Worm (Caenorhabditis elegans) whole organism, young adult: ENCODE data around the gene htp-1.

Source experiments
- B0035.1 ChIP-seq: sonication (generic microtip); optimal IDR thresholded peaks from 2 replicates; lab custom pipeline; 2016; ENCODE audit warnings: missing genetic modification characterization, mild to moderate bottlenecking, missing compliant biosample characterization, missing genotype, missing genetic modification reagents
- B0261.1 ChIP-seq: sonication (generic microtip); optimal IDR thresholded peaks from 2 replicates; lab custom pipeline; 2016; ENCODE audit warnings: mild to moderate bottlenecking, missing genetic modification characterization, moderate library complexity, missing compliant biosample characterization
- B0336.3 ChIP-seq: fragments of 200-800 bp; sonication (Bioruptor generic); IDR thresholded peaks from 2 replicates; pipeline ENCODE4 v1.3.6; 2022; ENCODE audit warnings: missing genetic modification characterization, missing compliant biosample characterization
- C17E4.6 ChIP-seq: fragments of 200-800 bp; sonication (Bioruptor generic); IDR thresholded peaks from 2 replicates; pipeline ENCODE4 v1.3.6; 2022; ENCODE audit warnings: missing genetic modification reagents, missing genetic modification characterization, missing compliant biosample characterization
- F10E7.11 ChIP-seq: sonication (generic microtip); optimal IDR thresholded peaks from 2 replicates; lab custom pipeline; 2017; ENCODE audit warnings: mild to moderate bottlenecking, missing genetic modification characterization, moderate library complexity, missing compliant biosample characterization
- F22D6.2 ChIP-seq: sonication (generic microtip); optimal IDR thresholded peaks from 2 replicates; lab custom pipeline; 2016; ENCODE audit warnings: mild to moderate bottlenecking, missing genetic modification characterization, missing compliant biosample characterization
- T07F8.4 ChIP-seq: sonication (generic microtip); optimal IDR thresholded peaks from 2 replicates; lab custom pipeline; 2016; ENCODE audit warnings: mild to moderate bottlenecking, missing genetic modification characterization, moderate library complexity, missing compliant biosample characterization
- Y67H2A.10 ChIP-seq: fragments of 200-800 bp; sonication (Bioruptor generic); conservative IDR thresholded peaks from 2 replicates; pipeline ENCODE4 v1.3.6; 2022; ENCODE audit warnings: missing genetic modification reagents, missing genetic modification characterization, missing compliant biosample characterization
- ZK185.1 ChIP-seq: sonication (generic microtip); optimal IDR thresholded peaks from 2 replicates; lab custom pipeline; 2016; ENCODE audit warnings: mild to moderate bottlenecking, missing genetic modification characterization, missing compliant biosample characterization; ENCODE audit not compliant: poor library complexity, severe bottlenecking
- ama-1 ChIP-seq, 3 experiments: fragments of 150-350 bp in 1 of 3; sonication (generic microtip) in 2 of 3; optimal IDR thresholded peaks; 2 replicates each; lab custom pipeline; 2014 to 2018; ENCODE audit warnings: missing biosample characterization in 2 of 3, missing genetic modification characterization in 2 of 3, missing genetic modification reagents in 2 of 3
- attf-6 ChIP-seq: fragments of 200-800 bp; sonication (Bioruptor generic); IDR thresholded peaks from 2 replicates; pipeline ENCODE4 v1.3.6; 2022; ENCODE audit warnings: missing genetic modification reagents, missing genetic modification characterization, missing compliant biosample characterization
- bed-1 ChIP-seq: fragments of 200-800 bp; sonication (Bioruptor generic); IDR thresholded peaks from 2 replicates; pipeline ENCODE4 v1.3.6; 2022; ENCODE audit warnings: missing genetic modification reagents, missing genetic modification characterization, missing compliant biosample characterization
- die-1 ChIP-seq: sonication (generic microtip); optimal IDR thresholded peaks from 2 replicates; lab custom pipeline; 2016; ENCODE audit warnings: missing genotype, mild to moderate bottlenecking, missing genetic modification characterization, missing compliant biosample characterization
- dox-1 ChIP-seq: fragments of 200-800 bp; sonication (Bioruptor generic); IDR thresholded peaks from 2 replicates; pipeline ENCODE4 v1.3.6; 2022; ENCODE audit warnings: missing genetic modification reagents, missing genetic modification characterization, missing compliant biosample characterization
- efl-1 ChIP-seq: fragments of 150-350 bp; optimal IDR thresholded peaks from 2 replicates; lab custom pipeline; 2014; ENCODE audit warnings: missing biosample characterization, missing genetic modification reagents, missing genetic modification characterization
- egl-44 ChIP-seq: fragments of 200-800 bp; sonication (Bioruptor generic); IDR thresholded peaks from 2 replicates; pipeline ENCODE4 v1.3.6; 2022; ENCODE audit warnings: missing genetic modification reagents, missing genetic modification characterization, missing compliant biosample characterization
- gei-17 ChIP-seq: fragments of 200-800 bp; sonication (Bioruptor generic); optimal IDR thresholded peaks from 2 replicates; lab custom pipeline; 2018; ENCODE audit warnings: mild to moderate bottlenecking, missing genetic modification characterization, missing compliant biosample characterization
- hlh-26 ChIP-seq: fragments of 200-800 bp; sonication (Bioruptor generic); conservative IDR thresholded peaks from 2 replicates; pipeline ENCODE4 v1.3.6; 2022; ENCODE audit warnings: missing genetic modification reagents, missing genetic modification characterization, missing compliant biosample characterization
- hmg-20 ChIP-seq: fragments of 200-800 bp; sonication (Bioruptor generic); IDR thresholded peaks from 2 replicates; pipeline ENCODE4 v1.3.6; 2022; ENCODE audit warnings: missing genetic modification reagents, missing genetic modification characterization, missing compliant biosample characterization
- lin-35 ChIP-seq, 3 experiments: fragments of 150-350 bp in 2 of 3; sonication (generic microtip) in 1 of 3; optimal IDR thresholded peaks; 2 replicates each; lab custom pipeline; 2014 to 2018; ENCODE audit warnings: missing biosample characterization in 3 of 3, missing genetic modification characterization in 3 of 3, missing genetic modification reagents in 3 of 3
- lin-40 ChIP-seq: sonication (generic microtip); optimal IDR thresholded peaks from 2 replicates; lab custom pipeline; 2016; ENCODE audit warnings: missing genetic modification characterization, mild to moderate bottlenecking, missing compliant biosample characterization, missing genotype, missing genetic modification reagents
- lin-54 ChIP-seq: fragments of 200-800 bp; sonication (Bioruptor generic); optimal IDR thresholded peaks from 2 replicates; lab custom pipeline; 2018; ENCODE audit warnings: mild to moderate bottlenecking, missing genetic modification characterization, missing compliant biosample characterization
- lsy-27 ChIP-seq: sonication (generic microtip); optimal IDR thresholded peaks from 2 replicates; lab custom pipeline; 2017; ENCODE audit warnings: missing genetic modification characterization, mild to moderate bottlenecking, missing compliant biosample characterization, antibody characterized with exemption, missing genotype, borderline replicate concordance; ENCODE audit not compliant: insufficient read depth
- madf-3 ChIP-seq: fragments of 200-800 bp; sonication (Bioruptor generic); IDR thresholded peaks from 2 replicates; pipeline ENCODE4 v1.3.6; 2022; ENCODE audit warnings: missing genetic modification reagents, missing genetic modification characterization, missing compliant biosample characterization
- mcd-1 ChIP-seq: fragments of 200-800 bp; sonication (Bioruptor generic); IDR thresholded peaks from 2 replicates; pipeline ENCODE4 v1.3.6; 2022; ENCODE audit warnings: missing genetic modification reagents, missing genetic modification characterization, missing compliant biosample characterization
- mel-28 ChIP-seq: sonication (generic microtip); optimal IDR thresholded peaks from 2 replicates; lab custom pipeline; 2016; ENCODE audit warnings: borderline replicate concordance, mild to moderate bottlenecking, missing genetic modification characterization, missing compliant biosample characterization
- mes-4 ChIP-seq: sonication (generic microtip); optimal IDR thresholded peaks from 2 replicates; lab custom pipeline; 2016; ENCODE audit warnings: missing genotype, missing genetic modification characterization, missing compliant biosample characterization
- nfya-1 ChIP-seq: sonication (generic microtip); optimal IDR thresholded peaks from 2 replicates; lab custom pipeline; 2017; ENCODE audit warnings: antibody characterized with exemption, missing compliant biosample characterization, missing genetic modification characterization, borderline replicate concordance; ENCODE audit not compliant: insufficient read depth
- nfyb-1 ChIP-seq: fragments of 200-800 bp; sonication (Bioruptor generic); IDR thresholded peaks from 2 replicates; pipeline ENCODE4 v1.3.6; 2022; ENCODE audit warnings: missing genetic modification reagents, missing genetic modification characterization, missing compliant biosample characterization
- pbrm-1 ChIP-seq: fragments of 200-800 bp; sonication (Bioruptor generic); IDR thresholded peaks from 2 replicates; pipeline ENCODE4 v1.3.6; 2022; ENCODE audit warnings: missing genetic modification reagents, missing genetic modification characterization, missing compliant biosample characterization
- repo-1 ChIP-seq: sonication (generic microtip); optimal IDR thresholded peaks from 2 replicates; lab custom pipeline; 2017; ENCODE audit warnings: mild to moderate bottlenecking, missing genetic modification characterization, missing compliant biosample characterization
- sdz-38 ChIP-seq: sonication (generic microtip); optimal IDR thresholded peaks from 2 replicates; lab custom pipeline; 2016; ENCODE audit warnings: missing genotype, missing genetic modification characterization, missing compliant biosample characterization
- snpc-3.4 ChIP-seq: sonication (generic microtip); optimal IDR thresholded peaks from 2 replicates; lab custom pipeline; 2017; ENCODE audit warnings: missing genetic modification characterization, mild to moderate bottlenecking, missing compliant biosample characterization, antibody characterized with exemption, moderate library complexity, missing genotype, missing genetic modification reagents
- snpc-4 ChIP-seq, 5 experiments: fragments of 150-350 bp in 1 of 5; sonication (generic microtip) in 4 of 5; optimal IDR thresholded peaks; 2 replicates each; lab custom pipeline; 2014 to 2018; ENCODE audit warnings: missing genetic modification characterization in 5 of 5, missing biosample characterization in 3 of 5, antibody characterized with exemption in 2 of 5, mild to moderate bottlenecking in 2 of 5, missing compliant biosample characterization in 2 of 5, missing genotype in 2 of 5, moderate library complexity in 2 of 5, missing genetic modification reagents in 1 of 5
- tbx-9 ChIP-seq: sonication (generic microtip); optimal IDR thresholded peaks from 2 replicates; lab custom pipeline; 2016; ENCODE audit warnings: borderline replicate concordance, missing genetic modification characterization, inconsistent platforms, missing compliant biosample characterization
- xnd-1 ChIP-seq: sonication (generic microtip); optimal IDR thresholded peaks from 2 replicates; lab custom pipeline; 2016; ENCODE audit warnings: missing genotype, missing genetic modification reagents, missing genetic modification characterization, missing compliant biosample characterization
- zfh-2 ChIP-seq: fragments of 200-800 bp; sonication (Bioruptor generic); conservative IDR thresholded peaks from 2 replicates; pipeline ENCODE4 v1.3.6; 2022; ENCODE audit warnings: missing genetic modification reagents, missing genetic modification characterization, missing compliant biosample characterization
- zim-3 ChIP-seq: sonication (generic microtip); optimal IDR thresholded peaks from 2 replicates; lab custom pipeline; 2017; ENCODE audit warnings: mild to moderate bottlenecking, missing genetic modification characterization, moderate library complexity, missing compliant biosample characterization
- ztf-26 ChIP-seq: sonication (generic microtip); optimal IDR thresholded peaks from 2 replicates; lab custom pipeline; 2017; ENCODE audit warnings: missing genetic modification characterization, missing compliant biosample characterization

htp-1 gene

DNA sequence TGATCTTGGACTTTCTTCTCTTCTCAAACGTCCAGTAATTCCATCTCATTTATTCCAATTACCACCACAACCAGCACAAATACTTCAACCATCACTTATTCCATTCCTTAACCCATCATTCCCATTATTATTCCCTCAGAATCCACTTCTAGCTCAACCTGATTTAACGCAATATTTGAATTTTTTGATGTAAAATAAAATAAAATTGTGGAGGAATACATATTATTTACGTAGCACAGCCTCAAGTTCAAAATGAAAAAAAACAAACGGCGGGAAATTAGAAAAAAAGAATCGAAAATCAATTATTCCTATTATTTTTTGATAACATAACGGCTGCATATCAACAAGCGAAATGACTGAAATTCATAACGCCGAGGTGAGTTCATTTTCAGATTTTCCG, 14.0 kb upstream of the htp-1 start, which contains the start of gene ZK616.61:
TSS of gene ZK616.61 (plus strand) at position 301 of the 400 bp plus-strand sequence.
- TF ChIP-seq bed-1 (GFP tag; lab: Robert Waterston, UW) (no peak), dox-1 (no peak), zfh-2 (GFP tag; lab: Robert Waterston, UW) (no peak), die-1 (tag; lab: Kevin White, UChicago) (no peak), C17E4.6 (GFP tag; lab: Robert Waterston, UW) (no peak), egl-44 (GFP tag; lab: Robert Waterston, UW) (no peak), sdz-38 (tag; lab: Kevin White, UChicago) (no peak), T07F8.4 (tag; lab: Kevin White, UChicago) (no peak), B0336.3 (GFP tag; lab: Robert Waterston, UW) (no peak), lsy-27 (tag; lab: Kevin White, UChicago) (no peak), ZK185.1 (no peak), nfyb-1 (GFP tag; lab: Robert Waterston, UW) (no peak), efl-1 (GFP tag; lab: Kevin White, UChicago) (no peak), F10E7.11 (tag; lab: Kevin White, UChicago) (no peak), gei-17 (no peak), pbrm-1 (GFP tag; lab: Robert Waterston, UW) (no peak), snpc-3.4 (tag; lab: Kevin White, UChicago) (no peak), repo-1 (no peak)
- TF ChIP-seq, all 124 proteins: peak for 0

DNA sequence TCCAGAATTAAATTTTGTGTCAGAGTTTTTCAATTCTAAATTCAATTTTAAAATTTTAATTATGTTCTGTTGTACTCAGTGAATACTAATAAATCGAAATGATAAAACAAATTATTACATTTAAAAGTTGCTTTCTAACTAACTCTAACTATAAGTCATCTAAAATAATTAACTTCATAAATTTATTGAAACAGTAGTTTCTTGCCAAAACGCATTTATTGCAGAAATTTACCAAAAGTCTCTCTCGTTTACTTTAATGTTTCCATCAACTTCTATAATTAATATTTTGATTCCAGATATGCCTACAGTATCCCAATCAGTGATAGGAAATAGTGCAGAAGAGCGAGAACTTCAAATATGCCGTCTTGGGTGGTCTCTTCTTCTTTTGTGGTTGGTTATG, 9.3 kb upstream of the htp-1 start, which contains the start of gene ZK616.1:
TSS of gene ZK616.1 (plus strand) at position 301 of the 400 bp plus-strand sequence.
- TF ChIP-seq egl-44 (GFP tag; lab: Robert Waterston, UW), result no peak

DNA sequence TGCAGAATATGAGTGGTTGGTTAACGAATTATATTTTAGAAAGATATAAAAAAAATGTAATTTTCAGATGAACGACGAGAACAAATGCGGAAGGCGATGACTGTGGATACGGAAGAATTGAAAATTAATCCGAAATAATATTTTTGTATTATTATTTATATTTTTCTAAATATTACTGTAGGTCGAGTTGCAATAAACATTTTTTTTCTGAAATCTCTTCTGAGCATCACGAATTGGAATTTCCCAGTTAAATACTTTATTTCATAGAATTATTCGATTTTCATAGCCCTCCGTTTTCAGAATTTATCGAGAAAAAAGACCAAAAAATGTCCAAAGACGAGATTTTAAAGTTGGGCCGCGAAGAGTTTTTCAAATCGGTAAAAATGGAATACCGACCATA, 6.2 kb upstream of the htp-1 start, which contains the start of gene ZK616.2:
TSS of gene ZK616.2 (plus strand) at position 301 of the 400 bp plus-strand sequence.
- TF ChIP-seq lsy-27 (tag; lab: Kevin White, UChicago) (no peak), ztf-26 (no peak), B0261.1 (tag; lab: Kevin White, UChicago) (no peak), mel-28 (tag; lab: Kevin White, UChicago) (no peak), snpc-3.4 (tag; lab: Kevin White, UChicago) (no peak)

DNA sequence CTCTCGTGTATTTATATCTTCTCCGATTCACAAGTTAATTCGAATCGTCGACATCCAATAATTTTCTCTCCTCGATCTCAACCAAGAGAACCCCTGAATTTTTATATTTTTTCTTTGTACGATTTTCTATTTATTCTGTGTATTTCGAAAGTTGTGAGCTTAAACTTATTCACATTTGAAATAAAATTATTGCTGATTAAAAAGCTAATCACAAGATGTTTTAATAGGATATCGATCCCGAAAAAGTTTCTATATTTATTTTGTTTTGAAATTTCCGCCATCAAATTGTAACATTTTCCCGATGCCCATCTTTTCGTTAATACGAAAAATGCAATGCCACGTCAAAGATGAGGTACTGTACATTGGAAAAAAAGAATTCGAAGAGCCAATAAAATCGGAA, 5.4 kb upstream of the htp-1 start, which contains the start of gene ZK616.3:
TSS of gene ZK616.3 (plus strand) at position 301 of the 400 bp plus-strand sequence.
- peak; percentile 10 for TF ChIP-seq snpc-4 (GFP tag; optimal IDR thresholded peaks at IDR 0.05; lab: Kevin White, UChicago)
- TF ChIP-seq snpc-4 (tag; optimal IDR thresholded peaks at IDR 0.05; lab: Kevin White, UChicago), result peak in 1 of 4 experiments; percentile 53
- no peak for TF ChIP-seq hlh-26 (GFP tag; lab: Robert Waterston, UW)
- TF ChIP-seq B0035.1, result no peak

DNA sequence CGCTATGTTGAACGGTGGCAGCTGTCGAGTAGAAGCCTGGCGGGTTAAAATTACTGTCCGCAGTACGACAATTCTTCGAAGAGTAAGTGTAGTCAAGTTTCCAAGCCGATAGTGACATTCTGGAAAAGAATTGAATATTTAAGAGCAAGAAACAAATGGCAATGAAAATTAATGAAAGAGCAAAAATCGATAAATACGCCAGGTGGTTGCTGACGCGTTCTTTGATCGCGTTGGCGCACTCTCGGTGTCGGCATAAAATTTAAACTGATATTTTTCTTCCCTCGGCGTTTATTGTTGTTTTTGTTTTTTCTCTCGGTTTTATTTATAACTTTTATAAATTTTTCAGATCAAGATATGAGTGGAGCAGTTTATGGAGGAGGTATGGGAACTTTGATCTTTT, 3.3 kb upstream of the htp-1 start, which contains the start of the genes perm-3 and swsn-6:
TSS of gene perm-3 (minus strand) at position 118 of the 400 bp plus-strand sequence.
TSS of gene swsn-6 (plus strand) at position 347 of the 400 bp plus-strand sequence.
- TF ChIP-seq Y67H2A.10 (GFP tag; lab: Robert Waterston, UW) (no peak), mcd-1 (GFP tag; lab: Robert Waterston, UW) (peak; percentile 83), ZK185.1 (peak; percentile 44), nfya-1 (tag; lab: Kevin White, UChicago) (no peak), hmg-20 (GFP tag; lab: Robert Waterston, UW) (no peak), F22D6.2 (tag; lab: Kevin White, UChicago) (no peak), lin-54 (GFP tag; lab: Kevin White, UChicago) (peak; percentile 81), attf-6 (no peak), xnd-1 (tag; lab: Kevin White, UChicago) (peak; percentile 21), mes-4 (tag; lab: Kevin White, UChicago) (no peak), tbx-9 (tag; lab: Kevin White, UChicago) (no peak), nfyb-1 (GFP tag; lab: Robert Waterston, UW) (no peak), zim-3 (tag; lab: Kevin White, UChicago) (no peak), lin-40 (tag; lab: Kevin White, UChicago) (peak; percentile 81), ama-1 (optimal IDR thresholded peaks at IDR 0.05; lab: Kevin White, UChicago) (no peak), ama-1 (GFP tag; optimal IDR thresholded peaks at IDR 0.05; lab: Kevin White, UChicago) (no peak), madf-3 (GFP tag; lab: Robert Waterston, UW) (peak; percentile 64; the same call in 1 of the 2 replicates), snpc-4 (GFP tag; optimal IDR thresholded peaks at IDR 0.05; lab: Kevin White, UChicago) (peak; percentile 81), snpc-4 (tag; optimal IDR thresholded peaks at IDR 0.05; lab: Kevin White, UChicago) (peak; percentile 50 to 88 (median 77)), lin-35 (GFP tag; optimal IDR thresholded peaks at IDR 0.05; lab: Kevin White, UChicago) (peak in 2 of 3 experiments; percentile 33 to 79)
